Worm (Caenorhabditis elegans) whole organism, midembryonic: ENCODE data around the gene lido-10.

ENCODE experiments used
- T22C8.4 ChIP-seq: fragments of 200-800 bp; sonication (Bioruptor generic); IDR thresholded peaks from 2 replicates; pipeline ENCODE4 v1.3.6; 2022; ENCODE audit warnings: missing genetic modification characterization, missing compliant biosample characterization
- cog-1 ChIP-seq: sonication (generic microtip); optimal IDR thresholded peaks from 2 replicates; lab custom pipeline; 2016; ENCODE audit warnings: missing genetic modification characterization, missing compliant biosample characterization
- flt-1 ChIP-seq: fragments of 200-800 bp; sonication (Bioruptor generic); IDR thresholded peaks from 2 replicates; pipeline ENCODE4 v1.3.6; 2022; ENCODE audit warnings: missing genetic modification characterization, missing compliant biosample characterization
- med-1 ChIP-seq: sonication (generic microtip); optimal IDR thresholded peaks from 2 replicates; lab custom pipeline; 2017; ENCODE audit warnings: missing genetic modification characterization, mild to moderate bottlenecking, missing compliant biosample characterization, antibody characterized with exemption, missing genetic modification reagents; ENCODE audit not compliant: insufficient read depth
- ref-1 ChIP-seq: fragments of 200-800 bp; sonication (Bioruptor generic); conservative IDR thresholded peaks from 2 replicates; pipeline ENCODE4 v1.3.6; 2022; ENCODE audit warnings: missing genetic modification reagents, missing genetic modification characterization, missing compliant biosample characterization
- tab-1 ChIP-seq: fragments of 200-800 bp; sonication (Bioruptor generic); IDR thresholded peaks from 2 replicates; pipeline ENCODE4 v1.3.6; 2022; ENCODE audit warnings: missing genetic modification characterization, missing compliant biosample characterization
- ztf-23 ChIP-seq: fragments of 200-800 bp; sonication (Bioruptor generic); IDR thresholded peaks from 2 replicates; pipeline ENCODE4 v1.3.6; 2022; ENCODE audit warnings: missing genetic modification reagents, missing genetic modification characterization, missing compliant biosample characterization
- ztf-29 ChIP-seq: fragments of 200-800 bp; sonication (Bioruptor generic); IDR thresholded peaks from 2 replicates; pipeline ENCODE4 v1.3.6; 2022; ENCODE audit warnings: missing genetic modification reagents, missing genetic modification characterization, missing compliant biosample characterization

- TF ChIP-seq ztf-29 (GFP tag; lab: Robert Waterston, UW): no peak
- no peak for TF ChIP-seq ztf-23 (GFP tag; lab: Robert Waterston, UW)
- TF ChIP-seq ref-1 (GFP tag; lab: Robert Waterston, UW): no peak
- TF ChIP-seq tab-1 (GFP tag; lab: Robert Waterston, UW): no peak
- TF ChIP-seq T22C8.4 (GFP tag; lab: Robert Waterston, UW): no peak
- TF ChIP-seq flt-1 (GFP tag; lab: Robert Waterston, UW): no peak
- no peak for TF ChIP-seq cog-1 (tag; lab: Kevin White, UChicago)
- TF ChIP-seq med-1 (GFP tag; lab: Kevin White, UChicago): no peak
These were observed 50.5 kb downstream of the lido-10 start for ce11 chrII:3052843-3053242.
